Worm (Caenorhabditis elegans) whole organism, early embryonic: ENCODE results near the gene cht-2.

Source experiments
- B0310.2 ChIP-seq: sonication (generic microtip); optimal IDR thresholded peaks from 2 replicates; lab custom pipeline; 2016; ENCODE audit warnings: mild to moderate bottlenecking, missing genetic modification characterization, missing compliant biosample characterization
- F13C5.2 ChIP-seq: sonication (generic microtip); optimal IDR thresholded peaks from 2 replicates; lab custom pipeline; 2017; ENCODE audit warnings: mild to moderate bottlenecking, missing genetic modification characterization, inconsistent platforms, missing compliant biosample characterization
- aly-1 ChIP-seq: sonication (generic microtip); optimal IDR thresholded peaks from 2 replicates; lab custom pipeline; 2016; ENCODE audit warnings: missing genetic modification characterization, missing compliant biosample characterization
- ama-1 ChIP-seq: fragments of 150-350 bp; optimal IDR thresholded peaks from 2 replicates; lab custom pipeline; 2014
- ceh-13 ChIP-seq: fragments of 200-800 bp; sonication (Bioruptor generic); optimal IDR thresholded peaks from 2 replicates; lab custom pipeline; 2018; ENCODE audit warnings: mild to moderate bottlenecking, missing genetic modification characterization, missing compliant biosample characterization
- ceh-36 ChIP-seq: sonication (generic microtip); optimal IDR thresholded peaks from 2 replicates; lab custom pipeline; 2016; ENCODE audit warnings: missing genetic modification characterization, inconsistent platforms, missing compliant biosample characterization
- ets-7 ChIP-seq: sonication (generic microtip); optimal IDR thresholded peaks from 2 replicates; lab custom pipeline; 2016; ENCODE audit warnings: missing genotype, missing genetic modification characterization, missing compliant biosample characterization
- flt-1 ChIP-seq: fragments of 200-800 bp; sonication (Bioruptor generic); IDR thresholded peaks from 2 replicates; pipeline ENCODE4 v1.3.6; 2022; ENCODE audit warnings: missing genetic modification characterization, missing compliant biosample characterization
- hmbx-1 ChIP-seq: sonication (generic microtip); optimal IDR thresholded peaks from 2 replicates; lab custom pipeline; 2016; ENCODE audit warnings: mild to moderate bottlenecking, missing genetic modification characterization, missing compliant biosample characterization
- hmg-4 ChIP-seq: fragments of 200-800 bp; sonication (Bioruptor generic); optimal IDR thresholded peaks from 2 replicates; lab custom pipeline; 2018; ENCODE audit warnings: mild to moderate bottlenecking, missing genetic modification characterization, missing compliant biosample characterization
- hnd-1 ChIP-seq: sonication (generic microtip); optimal IDR thresholded peaks from 2 replicates; lab custom pipeline; 2016; ENCODE audit warnings: missing genetic modification characterization, missing compliant biosample characterization
- pes-1 ChIP-seq: fragments of 200-800 bp; sonication (Bioruptor generic); IDR thresholded peaks from 2 replicates; pipeline ENCODE4 v1.3.6; 2022; ENCODE audit warnings: missing genetic modification reagents, missing genetic modification characterization, missing compliant biosample characterization
- scrt-1 ChIP-seq: fragments of 200-800 bp; sonication (Bioruptor generic); IDR thresholded peaks from 2 replicates; pipeline ENCODE4 v1.3.6; 2022; ENCODE audit warnings: missing genetic modification characterization, missing compliant biosample characterization
- sea-1 ChIP-seq: fragments of 200-800 bp; sonication (Bioruptor generic); conservative IDR thresholded peaks from 2 replicates; pipeline ENCODE4 v1.3.6; 2022; ENCODE audit warnings: missing genetic modification characterization, missing compliant biosample characterization
- tbx-11 ChIP-seq: fragments of 200-800 bp; sonication (Bioruptor generic); IDR thresholded peaks from 2 replicates; pipeline ENCODE4 v1.3.6; 2022; ENCODE audit warnings: missing genetic modification characterization, missing compliant biosample characterization
- tbx-37 ChIP-seq: fragments of 200-800 bp; sonication (Bioruptor generic); conservative IDR thresholded peaks from 2 replicates; pipeline ENCODE4 v1.3.6; 2022; ENCODE audit warnings: missing genetic modification reagents, missing genetic modification characterization, missing compliant biosample characterization
- tra-4 ChIP-seq: sonication (generic microtip); optimal IDR thresholded peaks from 2 replicates; lab custom pipeline; 2017; ENCODE audit warnings: missing genetic modification characterization, missing compliant biosample characterization

cht-2 gene

DNA sequence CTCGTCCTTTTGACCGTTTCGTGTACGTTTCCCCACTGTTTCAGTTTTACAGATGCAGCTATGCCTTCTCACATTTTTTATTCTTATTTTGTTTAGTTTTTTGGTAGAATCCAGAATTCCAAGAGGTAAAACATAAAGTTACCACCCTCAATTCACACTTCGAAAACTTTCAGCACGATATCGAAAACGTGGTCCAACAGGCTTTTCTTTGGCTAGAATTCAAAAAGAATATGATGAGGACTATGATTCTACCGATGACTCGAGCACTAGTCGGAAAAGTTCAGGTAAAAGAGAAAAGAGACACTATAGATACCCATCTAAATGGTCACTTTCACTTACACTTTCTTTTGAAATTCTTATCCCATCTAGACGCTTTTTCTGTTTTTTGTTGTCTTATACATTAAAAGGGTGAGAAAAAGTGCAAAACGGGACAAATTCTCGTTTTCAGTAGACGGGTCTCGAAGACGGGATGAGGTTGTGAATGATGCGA is 26.5 kb upstream of the cht-2 start, which contains the start of gene M05D6.9:
Gene M05D6.9 (plus strand): TSS at position 51 of the 490 bp plus-strand sequence.
- TF ChIP-seq hmg-4 (no peak), pes-1 (no peak)

DNA sequence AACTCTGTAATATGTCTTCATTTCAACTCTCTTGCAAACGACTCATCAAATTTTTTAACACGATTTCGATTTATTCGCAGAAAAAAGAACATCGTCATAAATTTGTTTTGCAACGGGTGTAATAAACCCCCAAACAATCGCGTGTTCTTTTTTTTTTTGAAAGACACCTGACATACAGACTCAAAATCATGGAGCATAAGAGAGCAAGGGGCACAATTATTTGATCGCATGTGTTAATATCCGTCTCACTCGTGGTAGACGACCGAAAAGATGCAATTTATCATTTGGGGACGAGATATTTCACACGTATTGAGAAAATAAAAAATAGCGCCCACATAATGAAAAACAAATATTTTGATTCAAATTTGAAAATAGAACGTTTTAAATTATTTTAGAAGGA is 24.5 kb upstream of the cht-2 start:
- TF ChIP-seq hmbx-1 (tag; lab: Kevin White, UChicago) (no peak), tra-4 (tag; lab: Kevin White, UChicago) (no peak), ama-1 (lab: Kevin White, UChicago) (no peak), hmg-4 (no peak), ceh-13 (GFP tag; lab: Kevin White, UChicago) (no peak), F13C5.2 (tag; lab: Kevin White, UChicago) (no peak), ceh-36 (tag; lab: Kevin White, UChicago) (no peak), aly-1 (tag; lab: Kevin White, UChicago) (no peak), sea-1 (GFP tag; lab: Robert Waterston, UW) (no peak), scrt-1 (GFP tag; lab: Robert Waterston, UW) (no peak), tbx-37 (GFP tag; lab: Robert Waterston, UW) (no peak)

DNA sequence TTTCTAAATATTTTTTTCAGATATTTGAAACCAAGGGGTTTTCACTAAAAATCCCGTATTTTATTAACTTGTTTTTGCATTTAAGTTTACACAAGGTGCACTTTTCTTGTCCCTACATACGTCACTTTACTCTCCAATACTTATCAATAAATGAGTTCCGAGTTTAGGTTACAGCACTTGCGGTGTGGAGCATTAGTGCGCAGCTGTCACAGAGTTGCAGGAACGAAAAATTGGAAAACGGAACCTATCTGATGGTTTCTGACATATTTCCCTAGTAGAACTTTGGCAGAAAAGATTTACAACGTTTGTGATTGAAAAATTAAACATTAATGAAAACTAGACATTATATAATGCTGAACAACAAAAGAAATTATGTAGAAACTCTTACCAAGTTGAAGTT is 22.6 kb upstream of the cht-2 start:
- TF ChIP-seq hmbx-1 (tag; lab: Kevin White, UChicago) (no peak), ceh-36 (tag; lab: Kevin White, UChicago) (no peak), tbx-37 (GFP tag; lab: Robert Waterston, UW) (no peak), hmg-4 (no peak), ets-7 (tag; lab: Kevin White, UChicago) (no peak), B0310.2 (tag; lab: Kevin White, UChicago) (no peak), tbx-11 (GFP tag; lab: Robert Waterston, UW) (no peak), aly-1 (tag; lab: Kevin White, UChicago) (no peak)

DNA sequence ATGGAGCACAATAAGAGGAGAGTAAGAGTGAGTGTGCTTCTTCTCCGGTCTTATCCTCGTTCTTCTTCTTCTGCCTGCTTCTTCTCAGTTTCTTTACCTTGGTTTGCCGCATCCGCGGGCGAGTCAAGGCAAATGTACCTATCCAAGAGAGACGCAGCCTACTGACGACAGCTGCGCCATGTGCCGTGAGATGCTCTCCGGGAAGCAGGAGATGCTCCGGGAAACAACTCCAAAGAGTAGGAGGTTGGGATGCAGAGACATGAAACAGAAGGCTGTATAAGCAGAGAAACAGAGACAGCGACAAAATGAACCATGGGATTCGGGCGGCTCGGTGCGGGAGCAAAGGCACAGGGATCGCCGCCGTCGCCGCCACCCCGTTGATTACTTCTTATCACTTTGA is 21.7 kb upstream of the cht-2 start:
- TF ChIP-seq aly-1 (tag; lab: Kevin White, UChicago) (no peak), scrt-1 (GFP tag; lab: Robert Waterston, UW) (no peak), tbx-37 (GFP tag; lab: Robert Waterston, UW) (no peak), ama-1 (lab: Kevin White, UChicago) (no peak)

DNA sequence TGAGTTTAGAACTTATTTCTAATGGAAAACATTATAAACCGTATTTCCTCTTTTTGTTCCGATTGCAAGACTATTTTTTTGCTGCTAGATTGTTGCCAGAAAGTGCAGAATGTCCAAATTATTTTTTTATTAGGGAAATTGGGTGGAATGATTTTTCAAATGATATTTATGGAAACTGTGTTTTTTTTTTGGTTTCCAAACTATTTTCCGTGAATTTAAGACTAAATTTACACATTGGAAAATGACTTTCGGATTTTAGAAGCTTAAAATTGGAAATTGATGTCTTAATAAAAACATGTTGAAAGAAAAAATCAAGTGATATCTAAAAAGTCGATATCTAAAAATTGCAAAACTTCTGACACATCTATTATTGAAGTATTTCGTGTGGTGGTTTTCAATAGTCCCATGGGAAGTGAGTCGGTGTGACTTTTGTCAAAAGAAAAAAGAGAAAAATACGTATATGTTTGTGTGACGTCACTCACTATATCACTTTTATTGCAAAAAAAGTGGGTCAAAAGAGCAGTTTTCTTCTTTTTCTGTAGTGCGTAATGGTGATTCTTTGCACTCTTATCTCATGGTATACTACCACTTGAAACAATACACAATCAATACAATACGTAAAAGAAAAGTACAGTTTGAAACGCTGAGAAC is 16.5 kb upstream of the cht-2 start:
- no peak for TF ChIP-seq hmbx-1 (tag; lab: Kevin White, UChicago)
- TF ChIP-seq tbx-11 (GFP tag; lab: Robert Waterston, UW), result no peak
- TF ChIP-seq hnd-1 (tag; lab: Kevin White, UChicago), result no peak
- TF ChIP-seq F13C5.2 (tag; lab: Kevin White, UChicago), result no peak
- TF ChIP-seq ceh-36 (tag; lab: Kevin White, UChicago), result no peak
- TF ChIP-seq ama-1 (lab: Kevin White, UChicago), result no peak
- no peak for TF ChIP-seq tbx-37 (GFP tag; lab: Robert Waterston, UW)
- no peak for TF ChIP-seq ceh-13 (GFP tag; lab: Kevin White, UChicago)
- TF ChIP-seq ets-7 (tag; lab: Kevin White, UChicago), result no peak

DNA sequence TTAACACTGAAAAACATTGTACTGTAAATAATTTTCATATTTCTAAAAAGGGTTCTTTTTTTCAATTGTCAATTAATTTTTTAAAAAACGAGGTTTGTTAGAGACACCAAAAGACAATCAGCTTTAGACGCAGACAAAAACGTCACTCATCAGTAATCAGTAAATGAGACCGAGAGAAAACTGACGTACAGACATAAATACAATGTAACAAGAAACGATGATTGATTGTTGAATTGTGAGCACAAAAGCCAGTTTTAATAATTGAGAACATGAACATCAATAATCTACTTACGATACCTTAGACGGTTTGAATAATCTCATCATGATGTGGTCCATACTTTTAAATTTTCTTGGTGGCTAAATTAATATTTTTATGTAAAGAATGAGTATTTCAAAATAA is 14.0 kb upstream of the cht-2 start:
- TF ChIP-seq flt-1 (GFP tag; lab: Robert Waterston, UW), result no peak
- no peak for TF ChIP-seq F13C5.2 (tag; lab: Kevin White, UChicago)
- TF ChIP-seq hmbx-1 (tag; lab: Kevin White, UChicago), result no peak
- TF ChIP-seq tra-4 (tag; lab: Kevin White, UChicago), result no peak
- TF ChIP-seq hmg-4, result no peak
- no peak for TF ChIP-seq hnd-1 (tag; lab: Kevin White, UChicago)

DNA sequence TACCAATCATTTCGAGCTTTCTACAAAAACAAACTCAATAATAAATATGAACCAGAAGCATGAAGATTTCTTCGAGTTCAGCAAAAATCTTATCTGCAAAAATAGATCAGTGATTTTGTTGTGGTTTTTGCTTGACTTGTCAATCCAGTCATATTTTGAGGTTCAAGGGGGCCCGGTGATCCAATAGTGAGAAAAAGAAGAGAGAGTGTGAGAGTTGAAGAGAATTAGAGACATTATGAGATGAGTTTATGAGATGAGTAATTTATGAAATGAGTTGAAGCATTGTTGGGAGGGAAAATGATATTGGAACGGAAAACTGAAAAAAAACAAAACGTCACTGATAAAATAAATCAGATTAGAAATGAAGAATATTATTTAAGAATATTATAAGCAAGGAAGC is 11.8 kb upstream of the cht-2 start, which contains the start of gene T13H5.1:
Gene T13H5.1 (minus strand): TSS at position 101 of the 400 bp plus-strand sequence.
- TF ChIP-seq ceh-13 (GFP tag; lab: Kevin White, UChicago) (no peak), B0310.2 (tag; lab: Kevin White, UChicago) (no peak), hnd-1 (tag; lab: Kevin White, UChicago) (no peak), F13C5.2 (tag; lab: Kevin White, UChicago) (no peak)

DNA sequence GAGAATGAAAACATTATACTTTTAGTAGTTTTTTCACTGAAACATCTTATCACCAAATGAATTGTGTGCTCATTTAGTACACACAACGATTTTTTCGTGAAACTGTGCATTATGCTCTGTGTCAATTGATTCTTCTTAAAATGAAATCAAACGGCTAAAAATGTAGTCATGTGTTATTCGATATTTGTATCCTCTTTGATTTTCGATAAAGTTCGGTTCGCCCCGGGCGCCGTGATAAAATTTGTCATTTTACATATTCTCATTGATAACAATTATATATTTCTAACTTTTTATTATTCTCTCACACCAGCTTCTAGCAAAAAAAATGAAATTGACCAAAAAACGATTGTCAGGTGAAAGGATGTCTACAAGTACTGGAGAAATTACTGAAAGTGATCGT is 6.0 kb upstream of the cht-2 start, which contains the start of gene ctg-2:
Gene ctg-2 (plus strand): TSS at position 326 of the 400 bp plus-strand sequence.
- TF ChIP-seq F13C5.2 (tag; lab: Kevin White, UChicago), result no peak
- no peak for TF ChIP-seq tra-4 (tag; lab: Kevin White, UChicago)
- TF ChIP-seq ama-1 (lab: Kevin White, UChicago), result no peak
- TF ChIP-seq hmbx-1 (tag; lab: Kevin White, UChicago), result no peak
- TF ChIP-seq tbx-37 (GFP tag; lab: Robert Waterston, UW), result no peak
- TF ChIP-seq B0310.2 (tag; lab: Kevin White, UChicago), result no peak
- no peak for TF ChIP-seq hnd-1 (tag; lab: Kevin White, UChicago)
- no peak for TF ChIP-seq flt-1 (GFP tag; lab: Robert Waterston, UW)
- TF ChIP-seq ceh-36 (tag; lab: Kevin White, UChicago), result no peak
- TF ChIP-seq hmg-4, result no peak
